Fruit fly (Drosophila melanogaster): Measurements from ENCODE around the gene CG15211.

CG15211 gene

dm6 chrX:10771856-10772592, at the start of gene CG15211 (continued):
- TF ChIP-seq cas (GFP tag; IDR thresholded peaks at IDR 0.05) (no peak), CG9727 (GFP tag; optimal IDR thresholded peaks at IDR 0.05) (peak; percentile 68), corto (GFP tag; optimal IDR thresholded peaks at IDR 0.05) (no peak), CG13894 (tag; optimal IDR thresholded peaks at IDR 0.05) (no peak), bcd (GFP tag; optimal IDR thresholded peaks at IDR 0.05) (peak; percentile 74), CG17186 (GFP tag; optimal IDR thresholded peaks at IDR 0.05) (no peak), so (GFP tag; IDR thresholded peaks at IDR 0.05) (peak; percentile 37; the same call in 1 of the 3 replicates), CG10366 (GFP tag; IDR thresholded peaks at IDR 0.05) (peak; percentile 41), Jarid2 (GFP tag; optimal IDR thresholded peaks at IDR 0.05) (peak; percentile 43), ab (GFP tag; optimal IDR thresholded peaks at IDR 0.05) (no peak), CG11504 (tag; optimal IDR thresholded peaks at IDR 0.05) (peak; percentile 79), row (GFP tag; IDR thresholded peaks at IDR 0.05) (peak; percentile 78), Hmx (GFP tag; optimal IDR thresholded peaks at IDR 0.05) (no peak), dati (GFP tag; IDR thresholded peaks at IDR 0.05) (no peak), CG1024 (GFP tag; IDR thresholded peaks at IDR 0.05) (no peak), CG11695 (GFP tag; IDR thresholded peaks at IDR 0.05) (peak; percentile 70; the same call in 2 of the 3 replicates), CG8359 (GFP tag; optimal IDR thresholded peaks at IDR 0.05; ENCODE audit: borderline replicate concordance) (peak; percentile 47), CG8089 (GFP tag; optimal IDR thresholded peaks at IDR 0.05) (no peak), Dip3 (GFP tag; optimal IDR thresholded peaks at IDR 0.05) (no peak), sob (GFP tag; IDR thresholded peaks at IDR 0.05) (no peak), Deaf1 (tag; optimal IDR thresholded peaks at IDR 0.05) (peak; percentile 45), ap (GFP tag; IDR thresholded peaks at IDR 0.05) (peak; percentile 50; the same call in 1 of the 2 replicates), Dip2 (GFP tag; IDR thresholded peaks at IDR 0.05) (no peak), CG17361 (GFP tag; IDR thresholded peaks at IDR 0.05) (peak; percentile 91), D19A (tag; optimal IDR thresholded peaks at IDR 0.05) (peak; percentile 79), H15 (GFP tag; IDR thresholded peaks at IDR 0.05) (peak; percentile 22; the same call in 1 of the 3 replicates), ro (GFP tag; IDR thresholded peaks at IDR 0.05) (0 out of 2 replicates have a peak, but pooled peaks have one; percentile 37), rib (GFP tag; IDR thresholded peaks at IDR 0.05) (0 out of 2 replicates have a peak, but pooled peaks have one; percentile 28), CG1832 (GFP tag; optimal IDR thresholded peaks at IDR 0.05) (peak; percentile 58), Pdp1 (GFP tag; optimal IDR thresholded peaks at IDR 0.05) (peak; percentile 44 to 50), CG42726 (GFP tag; IDR thresholded peaks at IDR 0.05; ENCODE audit: partially characterized antibody) (no peak), TFAM (GFP tag; optimal IDR thresholded peaks at IDR 0.05) (no peak), CG34376 (GFP tag; optimal IDR thresholded peaks at IDR 0.05) (no peak), slbo (GFP tag; IDR thresholded peaks at IDR 0.05) (peak; percentile 36; the same call in 1 of the 2 replicates), disco-r (GFP tag; optimal IDR thresholded peaks at IDR 0.05) (no peak), tna (GFP tag; IDR thresholded peaks at IDR 0.05; ENCODE audit: partially characterized antibody) (no peak), CG10147 (GFP tag; optimal IDR thresholded peaks at IDR 0.05) (peak; percentile 58), CG7963 (GFP tag; IDR thresholded peaks at IDR 0.05; ENCODE audit: partially characterized antibody) (no peak), nom (GFP tag; optimal IDR thresholded peaks at IDR 0.05) (peak; percentile 75), ato (GFP tag; IDR thresholded peaks at IDR 0.05; ENCODE audit: partially characterized antibody) (no peak), Mrtf (GFP tag; IDR thresholded peaks at IDR 0.05) (0 out of 3 replicates have a peak, but pooled peaks have one; percentile 30), CG10959 (GFP tag; IDR thresholded peaks at IDR 0.05) (0 out of 2 replicates have a peak, but pooled peaks have one; percentile 17), CG17568 (GFP tag; optimal IDR thresholded peaks at IDR 0.05) (peak; percentile 25), zen (tag; optimal IDR thresholded peaks at IDR 0.05) (no peak), her (GFP tag; optimal IDR thresholded peaks at IDR 0.05) (no peak), jigr1 (GFP tag; IDR thresholded peaks at IDR 0.05) (no peak), CG13123 (GFP tag; optimal IDR thresholded peaks at IDR 0.05) (no peak), CG8944 (GFP tag; optimal IDR thresholded peaks at IDR 0.05) (no peak), CG6813 (GFP tag; optimal IDR thresholded peaks at IDR 0.05) (no peak)
